Worm (Caenorhabditis elegans) whole organism, L4 larva: ENCODE results near the gene ufd-3.

ENCODE experiments used
- dpl-1 ChIP-seq: fragments of 150-350 bp; optimal IDR thresholded peaks from 2 replicates; lab custom pipeline; 2014; ENCODE audit warnings: missing biosample characterization, missing genetic modification reagents, missing genetic modification characterization
- mdl-1 ChIP-seq, 2 experiments: fragments of 150-350 bp in 1 of 2; sonication (generic microtip) in 1 of 2; optimal IDR thresholded peaks; 2 replicates each; lab custom pipeline; 2014 to 2017; ENCODE audit warnings: missing biosample characterization in 2 of 2, missing genetic modification characterization in 2 of 2

DNA sequence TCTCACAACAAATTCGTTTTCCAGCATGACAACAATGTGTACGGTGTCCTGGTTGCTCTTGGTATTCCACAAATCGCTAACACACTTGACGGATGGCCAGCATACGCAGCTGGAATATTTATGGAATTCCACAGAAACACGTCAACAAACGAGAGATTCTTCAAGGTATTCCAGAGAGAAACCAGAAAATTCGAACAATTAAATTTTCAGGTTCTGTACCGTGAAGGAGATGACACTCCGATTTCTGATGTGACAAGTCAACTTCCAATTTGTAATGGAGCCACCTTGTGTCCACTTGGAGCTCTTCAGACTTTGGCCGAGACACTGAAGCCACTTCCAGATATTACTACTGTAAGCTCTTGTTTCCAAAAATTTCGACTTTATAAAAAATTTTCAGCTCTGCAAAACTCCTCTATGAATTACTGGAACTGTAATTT, 6.6 kb upstream of the ufd-3 start:
- TF ChIP-seq dpl-1 (GFP tag; lab: Kevin White, UChicago) (no peak), mdl-1 (tag; optimal IDR thresholded peaks at IDR 0.05; lab: Kevin White, UChicago) (no peak)
